Worm (Caenorhabditis elegans) whole organism, L3 larva: Measurements from ENCODE around the gene frpr-15.

ENCODE experiments used
- elt-1 ChIP-seq: fragments of 150-350 bp; optimal IDR thresholded peaks from 2 replicates; lab custom pipeline; 2014; ENCODE audit warnings: missing biosample characterization, missing genetic modification characterization
- elt-3 ChIP-seq, 3 experiments: fragments of 150-350 bp in 1 of 3; sonication (generic microtip) in 2 of 3; optimal IDR thresholded peaks; 2 replicates in 2 of 3; 4 replicates in 1 of 3; lab custom pipeline; 2014 to 2017; ENCODE audit warnings: missing biosample characterization in 3 of 3, missing genetic modification characterization in 3 of 3
- fkh-10 ChIP-seq: sonication (generic microtip); optimal IDR thresholded peaks from 2 replicates; lab custom pipeline; 2017; ENCODE audit warnings: missing biosample characterization, missing genetic modification reagents, missing genetic modification characterization
- mdl-1 ChIP-seq: fragments of 150-350 bp; optimal IDR thresholded peaks from 2 replicates; lab custom pipeline; 2014; ENCODE audit warnings: missing biosample characterization, missing genetic modification characterization
- nhr-237 ChIP-seq: fragments of 150-350 bp; optimal IDR thresholded peaks from 2 replicates; lab custom pipeline; 2014; ENCODE audit warnings: missing biosample characterization, missing genetic modification characterization
- nhr-28 ChIP-seq: fragments of 150-350 bp; optimal IDR thresholded peaks from 2 replicates; lab custom pipeline; 2014; ENCODE audit warnings: missing biosample characterization, missing genetic modification characterization
- nhr-77 ChIP-seq: fragments of 150-350 bp; optimal IDR thresholded peaks from 2 replicates; lab custom pipeline; 2014; ENCODE audit warnings: missing biosample characterization, missing genetic modification characterization
- pqm-1 ChIP-seq: fragments of 150-350 bp; optimal IDR thresholded peaks from 2 replicates; lab custom pipeline; 2017; ENCODE audit warnings: missing biosample characterization, missing genetic modification characterization, inconsistent platforms
- snpc-4 ChIP-seq: fragments of 150-350 bp; optimal IDR thresholded peaks from 2 replicates; lab custom pipeline; 2014; ENCODE audit warnings: missing biosample characterization, missing genetic modification characterization
- unc-39 ChIP-seq: sonication (generic microtip); optimal IDR thresholded peaks from 4 replicates; lab custom pipeline; 2017; ENCODE audit warnings: missing biosample characterization, missing genetic modification characterization
- unc-62 ChIP-seq: fragments of 150-350 bp; sonication (generic microtip); optimal IDR thresholded peaks from 4 replicates; lab custom pipeline; 2014; ENCODE audit warnings: missing biosample characterization, missing genetic modification reagents, missing genetic modification characterization

ce11 chrV:12661619-12662018 lies 18.3 kb upstream of the frpr-15 start, which contains the start of gene W05B10.3:
- no peak for TF ChIP-seq elt-1
- no peak for TF ChIP-seq mdl-1 (tag; lab: Kevin White, UChicago)
- TF ChIP-seq unc-39 (tag; lab: Kevin White, UChicago), result no peak
- no peak for TF ChIP-seq nhr-28 (tag; lab: Kevin White, UChicago)
- no peak for TF ChIP-seq fkh-10
- no peak for TF ChIP-seq pqm-1 (tag; lab: Kevin White, UChicago)
- TF ChIP-seq snpc-4 (tag; lab: Kevin White, UChicago), result no peak
- TF ChIP-seq nhr-237, result no peak
- TF ChIP-seq elt-3 (tag; optimal IDR thresholded peaks at IDR 0.05; lab: Kevin White, UChicago), result no peak
- TF ChIP-seq unc-62, result no peak
- no peak for TF ChIP-seq nhr-77 (tag; lab: Kevin White, UChicago)
